In the genomic region with DNA sequence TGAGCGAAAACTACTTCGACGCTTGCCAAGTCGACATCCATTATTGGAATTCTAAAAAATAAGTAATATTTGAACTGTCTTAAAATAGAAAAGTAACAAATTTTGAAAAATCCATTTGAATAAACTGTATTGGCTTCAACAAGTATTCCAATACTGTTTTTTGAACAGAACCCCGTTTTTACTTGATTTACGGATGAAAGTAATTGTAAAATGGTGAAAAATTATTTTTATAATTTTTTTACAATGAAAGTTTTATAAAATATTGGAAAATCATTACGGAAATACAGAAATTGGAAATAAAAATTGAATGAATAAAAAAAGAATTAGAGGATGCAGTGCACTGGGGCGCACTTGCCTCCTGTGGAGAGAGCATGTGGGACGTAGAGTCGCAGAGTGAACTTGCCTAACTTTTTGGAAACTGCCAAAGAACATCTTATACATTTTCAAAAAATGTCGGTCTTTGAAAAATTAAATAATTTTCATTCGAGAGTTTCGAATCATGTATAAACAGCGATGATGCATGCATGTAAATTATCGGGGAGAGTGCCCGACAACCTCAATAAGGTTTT, we compare ENCODE assay signal across 5 worm cellular contexts.
TF ChIP-seq lines count a peak whose summit lies in the region.

A gene (minus strand): TSS at position 51 of the 569 bp plus-strand sequence.

TF ChIP-seq in whole organism, L1 larva, 84 proteins besides CTCF, POLR2A, EP300 and RAD21 (continues in another document):
- peak; percentile 3 to 29 for TF ChIP-seq efl-1 (optimal IDR thresholded peaks at IDR 0.05; lab: Kevin White, UChicago)
- TF ChIP-seq efl-1 (GFP tag; optimal IDR thresholded peaks at IDR 0.05 in 1 of 2; lab: Kevin White, UChicago) = no peak
- no peak for TF ChIP-seq fkh-8 (tag; optimal IDR thresholded peaks at IDR 0.05; lab: Kevin White, UChicago)
- TF ChIP-seq nhr-71 (tag; optimal IDR thresholded peaks at IDR 0.05; lab: Kevin White, UChicago) = no peak
- TF ChIP-seq rnt-1 (tag; optimal IDR thresholded peaks at IDR 0.05; lab: Kevin White, UChicago) = no peak
- no peak for TF ChIP-seq ceh-63 (GFP tag; optimal IDR thresholded peaks at IDR 0.05; lab: Kevin White, UChicago)
- no peak for TF ChIP-seq lin-39 (tag; optimal IDR thresholded peaks at IDR 0.05; lab: Kevin White, UChicago)
- TF ChIP-seq nhr-77 (tag; optimal IDR thresholded peaks at IDR 0.05; lab: Kevin White, UChicago) = no peak
- no peak for TF ChIP-seq unc-130 (tag; optimal IDR thresholded peaks at IDR 0.05; lab: Kevin White, UChicago)
- no peak for TF ChIP-seq isw-1 (GFP tag; IDR thresholded peaks at IDR 0.05; lab: Robert Waterston, UW)
- TF ChIP-seq nhr-90 (tag; optimal IDR thresholded peaks at IDR 0.05; lab: Kevin White, UChicago; ENCODE audit: poor library complexity) = no peak
- TF ChIP-seq ztf-11 (tag; optimal IDR thresholded peaks at IDR 0.05; lab: Kevin White, UChicago) = no peak
- peak in 1 of 3 experiments; percentile 30 for TF ChIP-seq dpl-1 (GFP tag; optimal IDR thresholded peaks at IDR 0.05; lab: Kevin White, UChicago)
- no peak for TF ChIP-seq snu-23 (GFP tag; optimal IDR thresholded peaks at IDR 0.05; lab: Kevin White, UChicago)
- TF ChIP-seq unc-98 (GFP tag; IDR thresholded peaks at IDR 0.05; lab: Robert Waterston, UW) = no peak
- no peak for TF ChIP-seq ceh-8 (GFP tag; optimal IDR thresholded peaks at IDR 0.05; lab: Kevin White, UChicago)
- TF ChIP-seq pag-3 (tag; optimal IDR thresholded peaks at IDR 0.05; lab: Kevin White, UChicago; ENCODE audit: borderline replicate concordance, insufficient read depth) = no peak

TF ChIP-seq in whole organism, L2 larva, 48 proteins besides CTCF, POLR2A, EP300 and RAD21:
- TF ChIP-seq ztf-4 (tag; optimal IDR thresholded peaks at IDR 0.05; lab: Kevin White, UChicago) = no peak
- TF ChIP-seq C34F6.9 (tag; optimal IDR thresholded peaks at IDR 0.05; lab: Kevin White, UChicago) = peak; percentile 38
- peak; percentile 41 for TF ChIP-seq unc-55 (GFP tag; optimal IDR thresholded peaks at IDR 0.05; lab: Kevin White, UChicago)

TF ChIP-seq in whole organism, L3 larva, 47 proteins besides CTCF, POLR2A, EP300 and RAD21:
- TF ChIP-seq nhr-28 (tag; optimal IDR thresholded peaks at IDR 0.05; lab: Kevin White, UChicago) = no peak
- TF ChIP-seq lin-15B (tag; optimal IDR thresholded peaks at IDR 0.05; lab: Kevin White, UChicago) = peak; percentile 4
- no peak for TF ChIP-seq ama-1 (optimal IDR thresholded peaks at IDR 0.05; lab: Kevin White, UChicago)
- peak; percentile 6 for TF ChIP-seq nfya-1 (tag; optimal IDR thresholded peaks at IDR 0.05; lab: Kevin White, UChicago; ENCODE audit: insufficient read depth)
- TF ChIP-seq nhr-12 (tag; optimal IDR thresholded peaks at IDR 0.05; lab: Kevin White, UChicago) = no peak

TF ChIP-seq in whole organism, L4 larva, 104 proteins besides CTCF, POLR2A, EP300 and RAD21:
- TF ChIP-seq unc-39 (tag; optimal IDR thresholded peaks at IDR 0.05; lab: Kevin White, UChicago) = no peak
- TF ChIP-seq lin-38 (GFP tag; IDR thresholded peaks at IDR 0.05; lab: Robert Waterston, UW) = peak; percentile 79
- TF ChIP-seq ceh-28 (tag; optimal IDR thresholded peaks at IDR 0.05; lab: Kevin White, UChicago) = no peak

TF ChIP-seq in whole organism, young adult, 124 proteins besides CTCF, POLR2A, EP300 and RAD21:
- TF ChIP-seq mcd-1 (GFP tag; IDR thresholded peaks at IDR 0.05; lab: Robert Waterston, UW) (peak; percentile 36; the same call in 1 of the 2 replicates), tlf-1 (GFP tag; optimal IDR thresholded peaks at IDR 0.05; lab: Kevin White, UChicago) (no peak), hmg-1.2 (GFP tag; IDR thresholded peaks at IDR 0.05; lab: Robert Waterston, UW) (peak; percentile 87)
TF ChIP-seq in whole organism, young adult: peak in this region for 2.
